Worm (Caenorhabditis elegans) whole organism, L4 larva: ENCODE results near the gene W09G12.8.

Experiments
- D1046.2 ChIP-seq: fragments of 200-800 bp; sonication (Bioruptor generic); IDR thresholded peaks from 2 replicates; pipeline ENCODE4 v1.3.6; 2022; ENCODE audit warnings: missing genetic modification characterization, missing compliant biosample characterization
- F26F4.8 ChIP-seq: fragments of 200-800 bp; sonication (Bioruptor generic); conservative IDR thresholded peaks from 2 replicates; pipeline ENCODE4 v1.3.6; 2022; ENCODE audit warnings: missing genetic modification characterization, missing compliant biosample characterization
- F49E8.2 ChIP-seq: sonication (generic microtip); optimal IDR thresholded peaks from 2 replicates; lab custom pipeline; 2016; ENCODE audit warnings: missing compliant biosample characterization, mild to moderate bottlenecking, missing genetic modification characterization, borderline replicate concordance
- Y75B8A.6 ChIP-seq: fragments of 200-800 bp; sonication (Bioruptor generic); IDR thresholded peaks from 2 replicates; pipeline ENCODE4 v1.3.6; 2022; ENCODE audit warnings: missing genetic modification reagents, missing genetic modification characterization, missing compliant biosample characterization
- ZK337.2 ChIP-seq: fragments of 200-800 bp; sonication (Bioruptor generic); IDR thresholded peaks from 2 replicates; pipeline ENCODE4 v1.3.6; 2022; ENCODE audit warnings: missing genetic modification reagents, missing genetic modification characterization, missing compliant biosample characterization
- aha-1 ChIP-seq: fragments of 150-350 bp; peaks from one replicate; lab custom pipeline; 2014; ENCODE audit warnings: missing biosample characterization, missing genetic modification characterization
- aly-2 ChIP-seq: sonication (generic microtip); optimal IDR thresholded peaks from 2 replicates; lab custom pipeline; 2018; ENCODE audit warnings: missing biosample characterization, missing genetic modification characterization
- ama-1 ChIP-seq: fragments of 150-350 bp; optimal IDR thresholded peaks from 2 replicates; lab custom pipeline; 2014; ENCODE audit warnings: inconsistent platforms, mixed read lengths
- attf-4 ChIP-seq: sonication (generic microtip); optimal IDR thresholded peaks from 3 replicates; lab custom pipeline; 2017; ENCODE audit warnings: missing biosample characterization, missing genetic modification characterization
- ceh-20 ChIP-seq: fragments of 200-800 bp; sonication (Bioruptor generic); IDR thresholded peaks from 2 replicates; pipeline ENCODE4 v1.3.6; 2022; ENCODE audit warnings: missing genetic modification reagents, missing genetic modification characterization, missing compliant biosample characterization
- ceh-28 ChIP-seq: fragments of 150-350 bp; optimal IDR thresholded peaks from 2 replicates; lab custom pipeline; 2014; ENCODE audit warnings: missing biosample characterization, missing genetic modification reagents, missing genetic modification characterization
- ceh-32 ChIP-seq: sonication (generic microtip); optimal IDR thresholded peaks from 2 replicates; lab custom pipeline; 2016; ENCODE audit warnings: mild to moderate bottlenecking, missing genetic modification characterization, missing compliant biosample characterization; ENCODE audit not compliant: poor library complexity
- ceh-82 ChIP-seq: sonication (generic microtip); optimal IDR thresholded peaks from 2 replicates; lab custom pipeline; 2017; ENCODE audit warnings: missing biosample characterization, missing genetic modification characterization
- ces-1 ChIP-seq: fragments of 150-350 bp; sonication (generic microtip); optimal IDR thresholded peaks from 4 replicates; lab custom pipeline; 2014; ENCODE audit warnings: missing biosample characterization, missing genetic modification reagents, missing genetic modification characterization
- daf-19 ChIP-seq: fragments of 200-800 bp; sonication (Bioruptor generic); conservative IDR thresholded peaks from 2 replicates; pipeline ENCODE4 v1.3.6; 2022; ENCODE audit warnings: missing genetic modification characterization, missing compliant biosample characterization
- dmd-6 ChIP-seq: fragments of 200-800 bp; sonication (Bioruptor generic); IDR thresholded peaks from 2 replicates; pipeline ENCODE4 v1.3.6; 2022; ENCODE audit warnings: missing genetic modification reagents, missing genetic modification characterization, missing compliant biosample characterization
- dmd-8 ChIP-seq: fragments of 200-800 bp; sonication (Bioruptor generic); IDR thresholded peaks from 2 replicates; pipeline ENCODE4 v1.3.6; 2022; ENCODE audit warnings: missing genetic modification characterization, missing compliant biosample characterization
- dmd-9 ChIP-seq: fragments of 200-800 bp; sonication (Bioruptor generic); IDR thresholded peaks from 2 replicates; pipeline ENCODE4 v1.3.6; 2022; ENCODE audit warnings: missing genetic modification reagents, missing genetic modification characterization, missing compliant biosample characterization
- egl-27 ChIP-seq: sonication (generic microtip); optimal IDR thresholded peaks from 3 replicates; lab custom pipeline; 2017; ENCODE audit warnings: missing biosample characterization, missing genetic modification reagents, missing genetic modification characterization
- egl-43 ChIP-seq: fragments of 200-800 bp; sonication (Bioruptor generic); IDR thresholded peaks from 2 replicates; pipeline ENCODE4 v1.3.6; 2022; ENCODE audit warnings: missing genetic modification reagents, missing genetic modification characterization, missing compliant biosample characterization
- fkh-10 ChIP-seq: fragments of 150-350 bp; optimal IDR thresholded peaks from 2 replicates; lab custom pipeline; 2014; ENCODE audit warnings: missing biosample characterization, missing genetic modification reagents, missing genetic modification characterization
- hlh-11 ChIP-seq: fragments of 200-800 bp; sonication (Bioruptor generic); optimal IDR thresholded peaks from 2 replicates; lab custom pipeline; 2018; ENCODE audit warnings: mild to moderate bottlenecking, missing genetic modification characterization, missing compliant biosample characterization
- lim-7 ChIP-seq: fragments of 200-800 bp; sonication (Bioruptor generic); IDR thresholded peaks from 2 replicates; pipeline ENCODE4 v1.3.6; 2022; ENCODE audit warnings: missing genetic modification characterization, missing compliant biosample characterization
- lin-13 ChIP-seq: fragments of 150-350 bp; optimal IDR thresholded peaks from 2 replicates; lab custom pipeline; 2014; ENCODE audit warnings: missing biosample characterization, missing genetic modification reagents, missing genetic modification characterization
- lir-3 ChIP-seq: sonication (generic microtip); optimal IDR thresholded peaks from 2 replicates; lab custom pipeline; 2016; ENCODE audit warnings: mild to moderate bottlenecking, missing genetic modification characterization, missing compliant biosample characterization
- madf-9 ChIP-seq: fragments of 200-800 bp; sonication (Bioruptor generic); conservative IDR thresholded peaks from 2 replicates; pipeline ENCODE4 v1.3.6; 2022; ENCODE audit warnings: missing genetic modification reagents, missing genetic modification characterization, missing compliant biosample characterization
- mdt-29 ChIP-seq: fragments of 200-800 bp; sonication (Bioruptor generic); IDR thresholded peaks from 2 replicates; pipeline ENCODE4 v1.3.6; 2022; ENCODE audit warnings: missing genetic modification reagents, missing genetic modification characterization, missing compliant biosample characterization
- mep-1 ChIP-seq: fragments of 150-350 bp; sonication (generic microtip); optimal IDR thresholded peaks from 3 replicates; lab custom pipeline; 2014; ENCODE audit warnings: missing biosample characterization, missing genetic modification characterization
- mxl-2 ChIP-seq: fragments of 200-800 bp; sonication (Bioruptor generic); conservative IDR thresholded peaks from 2 replicates; pipeline ENCODE4 v1.3.6; 2022; ENCODE audit warnings: missing genetic modification reagents, missing genetic modification characterization, missing compliant biosample characterization
- nhr-102 ChIP-seq: sonication (generic microtip); optimal IDR thresholded peaks from 2 replicates; lab custom pipeline; 2016; ENCODE audit warnings: mild to moderate bottlenecking, missing genetic modification characterization, moderate library complexity, missing compliant biosample characterization
- nhr-237 ChIP-seq: sonication (generic microtip); optimal IDR thresholded peaks from 2 replicates; lab custom pipeline; 2017; ENCODE audit warnings: missing biosample characterization, missing genetic modification characterization
- nhr-25 ChIP-seq: sonication (generic microtip); optimal IDR thresholded peaks from 2 replicates; lab custom pipeline; 2017; ENCODE audit warnings: missing genetic modification characterization, mild to moderate bottlenecking, missing compliant biosample characterization, antibody characterized with exemption, moderate library complexity, borderline replicate concordance; ENCODE audit not compliant: insufficient read depth
- nhr-28 ChIP-seq: fragments of 150-350 bp; optimal IDR thresholded peaks from 2 replicates; lab custom pipeline; 2014; ENCODE audit warnings: missing biosample characterization, missing genetic modification characterization
- nhr-6 ChIP-seq: fragments of 150-350 bp; optimal IDR thresholded peaks from 2 replicates; lab custom pipeline; 2014; ENCODE audit warnings: missing biosample characterization, missing genetic modification characterization
- nhr-76 ChIP-seq: fragments of 150-350 bp; optimal IDR thresholded peaks from 2 replicates; lab custom pipeline; 2014; ENCODE audit warnings: missing biosample characterization, missing genetic modification characterization
- nhr-77 ChIP-seq: fragments of 150-350 bp; optimal IDR thresholded peaks from 2 replicates; lab custom pipeline; 2014; ENCODE audit warnings: missing biosample characterization, missing genetic modification characterization
- rbr-2 ChIP-seq: sonication (generic microtip); optimal IDR thresholded peaks from 2 replicates; lab custom pipeline; 2016; ENCODE audit warnings: missing genotype, missing genetic modification characterization, missing compliant biosample characterization
- sdz-12 ChIP-seq: fragments of 200-800 bp; sonication (Bioruptor generic); optimal IDR thresholded peaks from 2 replicates; lab custom pipeline; 2018; ENCODE audit warnings: mild to moderate bottlenecking, missing genetic modification characterization, missing compliant biosample characterization
- snpc-1.2 ChIP-seq: fragments of 200-800 bp; sonication (Bioruptor generic); IDR thresholded peaks from 2 replicates; pipeline ENCODE4 v1.3.6; 2022; ENCODE audit warnings: missing genetic modification reagents, missing genetic modification characterization, missing compliant biosample characterization
- spr-1 ChIP-seq: sonication (generic microtip); optimal IDR thresholded peaks from 2 replicates; lab custom pipeline; 2016; ENCODE audit warnings: mild to moderate bottlenecking, missing genetic modification characterization, missing compliant biosample characterization
- tag-97 ChIP-seq: fragments of 200-800 bp; sonication (Bioruptor generic); IDR thresholded peaks from 2 replicates; pipeline ENCODE4 v1.3.6; 2022; ENCODE audit warnings: missing genetic modification characterization, missing compliant biosample characterization
- unc-130 ChIP-seq: sonication (generic microtip); optimal IDR thresholded peaks from 2 replicates; lab custom pipeline; 2016; ENCODE audit warnings: missing genetic modification reagents, missing genetic modification characterization, missing compliant biosample characterization
- unc-39 ChIP-seq: sonication (generic microtip); optimal IDR thresholded peaks from 2 replicates; lab custom pipeline; 2017; ENCODE audit warnings: missing biosample characterization, missing genetic modification characterization
- unc-62 ChIP-seq, 3 experiments: fragments of 150-350 bp in 1 of 3; sonication (generic microtip); optimal IDR thresholded peaks in 2 of 3; peaks in 1 of 3; 1 replicate in 1 of 3; 2 replicates in 2 of 3; lab custom pipeline; 2014 to 2017; ENCODE audit warnings: missing biosample characterization in 3 of 3, missing genetic modification characterization in 3 of 3, missing genetic modification reagents in 3 of 3, missing genotype in 1 of 3
- zag-1 ChIP-seq: fragments of 150-350 bp; optimal IDR thresholded peaks from 2 replicates; lab custom pipeline; 2014; ENCODE audit warnings: missing biosample characterization, missing genetic modification characterization
- zfp-3 ChIP-seq: fragments of 200-800 bp; sonication (Bioruptor generic); conservative IDR thresholded peaks from 2 replicates; pipeline ENCODE4 v1.3.6; 2022; ENCODE audit warnings: missing genetic modification reagents, missing genetic modification characterization, missing compliant biosample characterization

W09G12.8 gene

ce11 chrIV:1234780-1235179, 8.8 kb downstream of the W09G12.8 start:
- no peak for TF ChIP-seq mep-1 (tag; lab: Kevin White, UChicago)
- TF ChIP-seq ceh-28 (tag; lab: Kevin White, UChicago) = peak; percentile 73
- TF ChIP-seq, all 104 proteins: peak for 1

ce11 chrIV:1235785-1236184, 9.8 kb downstream of the W09G12.8 start:
- TF ChIP-seq ceh-28 (tag; lab: Kevin White, UChicago) (peak; percentile 77), tag-97 (no peak), ceh-20 (GFP tag; lab: Robert Waterston, UW) (no peak)

- TF ChIP-seq aha-1 (tag; lab: Kevin White, UChicago) (peak; percentile 87), unc-62 (GFP tag; optimal IDR thresholded peaks at IDR 0.05 in 1 of 2; lab: Kevin White, UChicago) (peak in 1 of 2 experiments; percentile 87), unc-62 (tag; optimal IDR thresholded peaks at IDR 0.05; lab: Kevin White, UChicago) (no peak), ama-1 (lab: Kevin White, UChicago) (no peak)
Observed at ce11 chrIV:1238147-1238546, 12.2 kb downstream of the W09G12.8 start.

ce11 chrIV:1239686-1240085, 13.7 kb downstream of the W09G12.8 start, which contains the start of gene F38A1.8:
Gene F38A1.8 (minus strand): TSS chrIV:1239852.
- TF ChIP-seq dmd-6 (GFP tag; lab: Robert Waterston, UW) (no peak), ces-1 (GFP tag; lab: Kevin White, UChicago) (no peak), unc-130 (GFP tag; lab: Kevin White, UChicago) (no peak), dmd-9 (GFP tag; lab: Robert Waterston, UW) (no peak), rbr-2 (tag; lab: Kevin White, UChicago) (no peak), nhr-77 (tag; lab: Kevin White, UChicago) (no peak), sdz-12 (no peak), daf-19 (GFP tag; lab: Robert Waterston, UW) (no peak), madf-9 (GFP tag; lab: Robert Waterston, UW) (no peak), nhr-76 (tag; lab: Kevin White, UChicago) (no peak), egl-27 (tag; lab: Kevin White, UChicago) (no peak), snpc-1.2 (GFP tag; lab: Robert Waterston, UW) (no peak), attf-4 (tag; lab: Kevin White, UChicago) (no peak), nhr-237 (tag; lab: Kevin White, UChicago) (no peak), F26F4.8 (GFP tag; lab: Robert Waterston, UW) (no peak), aha-1 (tag; lab: Kevin White, UChicago) (no peak), F49E8.2 (tag; lab: Kevin White, UChicago) (no peak), spr-1 (tag; lab: Kevin White, UChicago) (no peak), ama-1 (lab: Kevin White, UChicago) (no peak), dmd-8 (no peak), fkh-10 (GFP tag; lab: Kevin White, UChicago) (no peak), unc-39 (no peak), ceh-82 (tag; lab: Kevin White, UChicago) (no peak), hlh-11 (tag; lab: Kevin White, UChicago) (peak; percentile 42), mxl-2 (GFP tag; lab: Robert Waterston, UW) (no peak), ZK337.2 (GFP tag; lab: Robert Waterston, UW) (no peak), ceh-32 (tag; lab: Kevin White, UChicago) (no peak), nhr-102 (tag; lab: Kevin White, UChicago) (no peak), D1046.2 (GFP tag; lab: Robert Waterston, UW) (no peak), zfp-3 (GFP tag; lab: Robert Waterston, UW) (no peak), nhr-25 (tag; lab: Kevin White, UChicago) (no peak), aly-2 (tag; lab: Kevin White, UChicago) (no peak), mdt-29 (no peak), nhr-28 (tag; lab: Kevin White, UChicago) (no peak), unc-62 (GFP tag; optimal IDR thresholded peaks at IDR 0.05 in 1 of 2; lab: Kevin White, UChicago) (no peak), unc-62 (tag; optimal IDR thresholded peaks at IDR 0.05; lab: Kevin White, UChicago) (no peak), lim-7 (GFP tag; lab: Robert Waterston, UW) (no peak), lir-3 (tag; lab: Kevin White, UChicago) (no peak), Y75B8A.6 (GFP tag; lab: Robert Waterston, UW) (no peak), lin-13 (no peak), zag-1 (tag; lab: Kevin White, UChicago) (no peak), egl-43 (no peak), nhr-6 (tag; lab: Kevin White, UChicago) (peak; percentile 22)
